Worm (Caenorhabditis elegans) whole organism, L1 larva: ENCODE data around the gene C29E4.15.

ENCODE experiments used
- C16A3.4 ChIP-seq: fragments of 150-350 bp; optimal IDR thresholded peaks from 2 replicates; lab custom pipeline; 2014; ENCODE audit warnings: missing biosample characterization, missing genetic modification characterization
- C34B4.2 ChIP-seq: sonication (generic microtip); optimal IDR thresholded peaks from 2 replicates; lab custom pipeline; 2017; ENCODE audit warnings: mild to moderate bottlenecking, missing genetic modification characterization, missing compliant biosample characterization
- F16B12.6 ChIP-seq: fragments of 150-350 bp; optimal IDR thresholded peaks from 2 replicates; lab custom pipeline; 2014; ENCODE audit warnings: missing biosample characterization, missing genetic modification characterization
- Y116A8C.19 ChIP-seq: sonication (generic microtip); optimal IDR thresholded peaks from 2 replicates; lab custom pipeline; 2016; ENCODE audit warnings: missing compliant biosample characterization, missing genetic modification characterization, borderline replicate concordance
- ama-1 ChIP-seq: fragments of 150-350 bp; optimal IDR thresholded peaks from 2 replicates; lab custom pipeline; 2014
- blmp-1 ChIP-seq: fragments of 150-350 bp; optimal IDR thresholded peaks from 2 replicates; lab custom pipeline; 2014; ENCODE audit warnings: missing biosample characterization, missing genetic modification characterization
- ceh-63 ChIP-seq: fragments of 200-800 bp; sonication (Bioruptor generic); optimal IDR thresholded peaks from 2 replicates; lab custom pipeline; 2018; ENCODE audit warnings: mild to moderate bottlenecking, missing genetic modification characterization, missing compliant biosample characterization
- ceh-8 ChIP-seq: fragments of 200-800 bp; sonication (Bioruptor generic); optimal IDR thresholded peaks from 2 replicates; lab custom pipeline; 2018; ENCODE audit warnings: mild to moderate bottlenecking, missing genetic modification characterization, moderate library complexity, missing compliant biosample characterization
- ceh-82 ChIP-seq, 3 experiments: fragments of 150-350 bp in 1 of 3; sonication (generic microtip) in 2 of 3; optimal IDR thresholded peaks; 2 replicates each; lab custom pipeline; 2014 to 2017; ENCODE audit warnings: missing biosample characterization in 3 of 3, missing genetic modification characterization in 3 of 3
- ceh-88 ChIP-seq: fragments of 200-800 bp; sonication (Bioruptor generic); IDR thresholded peaks from 2 replicates; pipeline ENCODE4 v1.3.6; 2022; ENCODE audit warnings: missing genetic modification characterization, missing compliant biosample characterization
- ceh-90 ChIP-seq: sonication (generic microtip); optimal IDR thresholded peaks from 2 replicates; lab custom pipeline; 2016; ENCODE audit warnings: missing genetic modification characterization, missing compliant biosample characterization
- ces-1 ChIP-seq: fragments of 150-350 bp; optimal IDR thresholded peaks from 2 replicates; lab custom pipeline; 2014; ENCODE audit warnings: missing biosample characterization, missing genetic modification reagents, missing genetic modification characterization
- dpl-1 ChIP-seq, 3 experiments: fragments of 150-350 bp in 2 of 3; sonication (generic microtip) in 1 of 3; optimal IDR thresholded peaks; 2 replicates each; lab custom pipeline; 2014 to 2017; ENCODE audit warnings: missing biosample characterization in 3 of 3, missing genetic modification characterization in 3 of 3, missing genetic modification reagents in 3 of 3
- efl-1 ChIP-seq, 4 experiments: fragments of 150-350 bp; optimal IDR thresholded peaks in 3 of 4; peaks in 1 of 4; 1 replicate in 1 of 4; 2 replicates in 3 of 4; lab custom pipeline; 2014; ENCODE audit warnings: missing biosample characterization in 2 of 4, missing genetic modification characterization in 2 of 4, missing genetic modification reagents in 2 of 4
- egl-27 ChIP-seq, 2 experiments: fragments of 150-350 bp in 1 of 2; sonication (generic microtip); optimal IDR thresholded peaks; 3 replicates each; lab custom pipeline; 2017 to 2018; ENCODE audit warnings: missing biosample characterization in 2 of 2, missing genetic modification characterization in 2 of 2, missing genetic modification reagents in 2 of 2
- elt-2 ChIP-seq: sonication (generic microtip); optimal IDR thresholded peaks from 2 replicates; lab custom pipeline; 2016; ENCODE audit warnings: missing genetic modification characterization, mild to moderate bottlenecking, inconsistent platforms, missing compliant biosample characterization, missing genetic modification reagents
- fkh-4 ChIP-seq: sonication (generic microtip); optimal IDR thresholded peaks from 2 replicates; lab custom pipeline; 2016; ENCODE audit warnings: missing compliant biosample characterization, missing genetic modification characterization, borderline replicate concordance
- fkh-8 ChIP-seq: sonication (generic microtip); optimal IDR thresholded peaks from 2 replicates; lab custom pipeline; 2016; ENCODE audit warnings: mild to moderate bottlenecking, missing genetic modification characterization, missing compliant biosample characterization
- hlh-17 ChIP-seq: fragments of 200-800 bp; sonication (Bioruptor generic); optimal IDR thresholded peaks from 2 replicates; lab custom pipeline; 2018; ENCODE audit warnings: missing genetic modification characterization, mild to moderate bottlenecking, missing compliant biosample characterization, moderate library complexity, borderline replicate concordance
- hpl-2 ChIP-seq: fragments of 150-350 bp; optimal IDR thresholded peaks from 2 replicates; lab custom pipeline; 2014; ENCODE audit warnings: missing biosample characterization, missing genetic modification reagents, missing genetic modification characterization
- jun-1 ChIP-seq: fragments of 150-350 bp; optimal IDR thresholded peaks from 2 replicates; lab custom pipeline; 2014; ENCODE audit warnings: missing biosample characterization, missing genetic modification reagents, missing genetic modification characterization
- lin-13 ChIP-seq: fragments of 150-350 bp; optimal IDR thresholded peaks from 2 replicates; lab custom pipeline; 2014; ENCODE audit warnings: missing biosample characterization, missing genetic modification reagents, missing genetic modification characterization
- lin-15B ChIP-seq: fragments of 150-350 bp; sonication (generic microtip); optimal IDR thresholded peaks from 3 replicates; lab custom pipeline; 2014; ENCODE audit warnings: missing biosample characterization, missing genetic modification characterization
- lin-35 ChIP-seq, 2 experiments: fragments of 150-350 bp; optimal IDR thresholded peaks; 2 replicates each; lab custom pipeline; 2014; ENCODE audit warnings: missing biosample characterization in 2 of 2, missing genetic modification characterization in 2 of 2, missing genetic modification reagents in 2 of 2
- lin-39 ChIP-seq: fragments of 150-350 bp; optimal IDR thresholded peaks from 2 replicates; lab custom pipeline; 2014; ENCODE audit warnings: missing biosample characterization, missing genetic modification reagents, missing genetic modification characterization
- lir-3 ChIP-seq: sonication (generic microtip); optimal IDR thresholded peaks from 2 replicates; lab custom pipeline; 2016; ENCODE audit warnings: mild to moderate bottlenecking, missing genetic modification characterization, moderate library complexity, missing compliant biosample characterization; ENCODE audit not compliant: poor library complexity
- lsy-2 ChIP-seq, 2 experiments: fragments of 150-350 bp; optimal IDR thresholded peaks; 2 replicates each; lab custom pipeline; 2014; ENCODE audit warnings: missing biosample characterization in 2 of 2, missing genetic modification characterization in 2 of 2
- mab-9 ChIP-seq: fragments of 200-800 bp; sonication (Bioruptor generic); IDR thresholded peaks from 2 replicates; pipeline ENCODE4 v1.3.6; 2022; ENCODE audit warnings: missing genetic modification reagents, missing genetic modification characterization, missing compliant biosample characterization
- mdl-1 ChIP-seq, 2 experiments: fragments of 150-350 bp; optimal IDR thresholded peaks; 2 replicates each; lab custom pipeline; 2014 to 2017; ENCODE audit warnings: missing biosample characterization in 2 of 2, missing genetic modification characterization in 2 of 2, inconsistent platforms in 1 of 2
- mep-1 ChIP-seq: fragments of 150-350 bp; optimal IDR thresholded peaks from 2 replicates; lab custom pipeline; 2014; ENCODE audit warnings: missing biosample characterization, missing genetic modification characterization
- nhr-19 ChIP-seq: fragments of 200-800 bp; sonication (Bioruptor generic); conservative IDR thresholded peaks from 2 replicates; pipeline ENCODE4 v1.3.6; 2022; ENCODE audit warnings: missing genetic modification characterization, missing compliant biosample characterization
- nhr-20 ChIP-seq: sonication (generic microtip); optimal IDR thresholded peaks from 2 replicates; lab custom pipeline; 2016; ENCODE audit warnings: mild to moderate bottlenecking, missing genetic modification characterization, missing compliant biosample characterization
- nhr-28 ChIP-seq: fragments of 150-350 bp; optimal IDR thresholded peaks from 2 replicates; lab custom pipeline; 2014; ENCODE audit warnings: missing biosample characterization, missing genetic modification characterization
- nhr-47 ChIP-seq: sonication (generic microtip); optimal IDR thresholded peaks from 2 replicates; lab custom pipeline; 2016; ENCODE audit warnings: mild to moderate bottlenecking, missing genetic modification characterization, moderate library complexity, missing compliant biosample characterization
- nhr-71 ChIP-seq: sonication (generic microtip); optimal IDR thresholded peaks from 2 replicates; lab custom pipeline; 2016; ENCODE audit warnings: mild to moderate bottlenecking, missing genetic modification characterization, moderate library complexity, missing compliant biosample characterization
- nhr-76 ChIP-seq: sonication (generic microtip); optimal IDR thresholded peaks from 2 replicates; lab custom pipeline; 2017; ENCODE audit warnings: missing biosample characterization, missing genetic modification characterization
- nhr-90 ChIP-seq: sonication (generic microtip); optimal IDR thresholded peaks from 2 replicates; lab custom pipeline; 2016; ENCODE audit warnings: mild to moderate bottlenecking, missing genetic modification characterization, missing compliant biosample characterization; ENCODE audit not compliant: poor library complexity
- pag-3 ChIP-seq: sonication (generic microtip); optimal IDR thresholded peaks from 2 replicates; lab custom pipeline; 2017; ENCODE audit warnings: missing genetic modification characterization, mild to moderate bottlenecking, missing compliant biosample characterization, antibody characterized with exemption, borderline replicate concordance; ENCODE audit not compliant: insufficient read depth
- pqm-1 ChIP-seq: sonication (generic microtip); optimal IDR thresholded peaks from 3 replicates; lab custom pipeline; 2017; ENCODE audit warnings: missing biosample characterization, missing genetic modification characterization
- skn-1 ChIP-seq: fragments of 150-350 bp; optimal IDR thresholded peaks from 2 replicates; lab custom pipeline; 2014; ENCODE audit warnings: missing biosample characterization, missing genetic modification characterization
- sox-4 ChIP-seq: sonication (generic microtip); optimal IDR thresholded peaks from 2 replicates; lab custom pipeline; 2016; ENCODE audit warnings: missing genetic modification characterization, missing compliant biosample characterization
- sup-37 ChIP-seq: fragments of 200-800 bp; sonication (Bioruptor generic); optimal IDR thresholded peaks from 2 replicates; lab custom pipeline; 2018; ENCODE audit warnings: mild to moderate bottlenecking, missing genetic modification characterization, missing compliant biosample characterization
- tlp-1 ChIP-seq: fragments of 150-350 bp; optimal IDR thresholded peaks from 2 replicates; lab custom pipeline; 2014; ENCODE audit warnings: missing biosample characterization, missing genetic modification characterization
- unc-130 ChIP-seq: fragments of 150-350 bp; optimal IDR thresholded peaks from 2 replicates; lab custom pipeline; 2017; ENCODE audit warnings: missing biosample characterization, missing genetic modification characterization, inconsistent platforms
- unc-62 ChIP-seq: fragments of 150-350 bp; optimal IDR thresholded peaks from 2 replicates; lab custom pipeline; 2014; ENCODE audit warnings: missing biosample characterization, missing genetic modification reagents, missing genetic modification characterization
- unc-86 ChIP-seq: sonication (generic microtip); optimal IDR thresholded peaks from 2 replicates; lab custom pipeline; 2016; ENCODE audit warnings: missing genetic modification characterization, missing compliant biosample characterization
- unc-98 ChIP-seq: fragments of 200-800 bp; sonication (Bioruptor generic); IDR thresholded peaks from 2 replicates; pipeline ENCODE4 v1.3.6; 2022; ENCODE audit warnings: missing genetic modification characterization, missing compliant biosample characterization
- xbp-1 ChIP-seq: sonication (generic microtip); optimal IDR thresholded peaks from 2 replicates; lab custom pipeline; 2016; ENCODE audit warnings: missing genetic modification characterization, missing compliant biosample characterization
- zip-4 ChIP-seq: fragments of 200-800 bp; sonication (Bioruptor generic); optimal IDR thresholded peaks from 2 replicates; lab custom pipeline; 2018; ENCODE audit warnings: mild to moderate bottlenecking, missing genetic modification characterization, moderate library complexity, missing compliant biosample characterization

Gene C29E4.15

ce11 chrIII:7925968-7926367 is 26.5 kb upstream of the C29E4.15 start:
- TF ChIP-seq ceh-88 (no peak), blmp-1 (peak; percentile 27)

- TF ChIP-seq sup-37 (GFP tag; lab: Kevin White, UChicago), result no peak
- TF ChIP-seq ceh-63 (GFP tag; lab: Kevin White, UChicago), result no peak
- peak; percentile 33 for TF ChIP-seq blmp-1
- TF ChIP-seq nhr-90 (tag; lab: Kevin White, UChicago), result peak; percentile 27
- TF ChIP-seq skn-1 (tag; lab: Kevin White, UChicago), result peak; percentile 24
- peak; percentile 29 for TF ChIP-seq lin-39 (tag; lab: Kevin White, UChicago)
- TF ChIP-seq egl-27 (tag; optimal IDR thresholded peaks at IDR 0.05; lab: Kevin White, UChicago), result no peak
- TF ChIP-seq nhr-71, result peak; percentile 53
- no peak for TF ChIP-seq elt-2 (tag; lab: Kevin White, UChicago)
- TF ChIP-seq ceh-82 (tag; optimal IDR thresholded peaks at IDR 0.05; lab: Kevin White, UChicago), result peak in 1 of 3 experiments; percentile 35
- no peak for TF ChIP-seq ces-1 (GFP tag; lab: Kevin White, UChicago)
- TF ChIP-seq xbp-1 (tag; lab: Kevin White, UChicago), result peak; percentile 39
- no peak for TF ChIP-seq nhr-28 (tag; lab: Kevin White, UChicago)
- TF ChIP-seq nhr-47, result no peak
- peak; percentile 56 to 87 (median 83) for TF ChIP-seq dpl-1 (GFP tag; optimal IDR thresholded peaks at IDR 0.05; lab: Kevin White, UChicago)
- TF ChIP-seq mab-9 (GFP tag; lab: Robert Waterston, UW), result no peak
- peak; percentile 64 to 74 for TF ChIP-seq lsy-2 (tag; optimal IDR thresholded peaks at IDR 0.05; lab: Kevin White, UChicago)
- peak; percentile 18 for TF ChIP-seq lin-15B (tag; lab: Kevin White, UChicago)
- no peak for TF ChIP-seq fkh-4 (tag; lab: Kevin White, UChicago)
- no peak for TF ChIP-seq unc-130 (tag; lab: Kevin White, UChicago)
- no peak for TF ChIP-seq unc-62 (GFP tag; lab: Kevin White, UChicago)
- peak in 1 of 2 experiments; percentile 17 for TF ChIP-seq mdl-1 (tag; optimal IDR thresholded peaks at IDR 0.05; lab: Kevin White, UChicago)
- peak; percentile 15 for TF ChIP-seq unc-86 (tag; lab: Kevin White, UChicago)
- no peak for TF ChIP-seq Y116A8C.19 (tag; lab: Kevin White, UChicago)
- no peak for TF ChIP-seq sox-4
- no peak; the same call in 1 of the 2 replicates for TF ChIP-seq nhr-19
- TF ChIP-seq tlp-1 (tag; lab: Kevin White, UChicago), result no peak
- TF ChIP-seq lin-35 (GFP tag; optimal IDR thresholded peaks at IDR 0.05; lab: Kevin White, UChicago), result peak; percentile 74 to 87
- TF ChIP-seq C16A3.4 (tag; lab: Kevin White, UChicago), result peak; percentile 55
- peak; percentile 44 for TF ChIP-seq F16B12.6 (tag; lab: Kevin White, UChicago)
- no peak for TF ChIP-seq pqm-1 (tag; lab: Kevin White, UChicago)
- TF ChIP-seq nhr-20, result peak; percentile 51
- TF ChIP-seq hpl-2, result no peak
- no peak for TF ChIP-seq zip-4 (GFP tag; lab: Kevin White, UChicago)
- peak; percentile 64 to 81 for TF ChIP-seq efl-1 (optimal IDR thresholded peaks at IDR 0.05; lab: Kevin White, UChicago)
- peak; percentile 83 to 98 for TF ChIP-seq efl-1 (GFP tag; optimal IDR thresholded peaks at IDR 0.05 in 1 of 2; lab: Kevin White, UChicago)
- no peak for TF ChIP-seq fkh-8 (tag; lab: Kevin White, UChicago)
- no peak for TF ChIP-seq nhr-76 (tag; lab: Kevin White, UChicago)
- no peak for TF ChIP-seq C34B4.2 (tag; lab: Kevin White, UChicago)
- TF ChIP-seq ceh-88, result no peak
- no peak for TF ChIP-seq hlh-17 (GFP tag; lab: Kevin White, UChicago)
- TF ChIP-seq ceh-8 (GFP tag; lab: Kevin White, UChicago), result no peak
- TF ChIP-seq pag-3 (tag; lab: Kevin White, UChicago), result no peak
- TF ChIP-seq lin-13, result no peak
- TF ChIP-seq ceh-90 (tag; lab: Kevin White, UChicago), result no peak
- no peak for TF ChIP-seq lir-3 (tag; lab: Kevin White, UChicago)
- peak; percentile 70 for TF ChIP-seq mep-1 (tag; lab: Kevin White, UChicago)
- TF ChIP-seq unc-98 (GFP tag; lab: Robert Waterston, UW), result no peak
- TF ChIP-seq ama-1 (lab: Kevin White, UChicago), result no peak
- TF ChIP-seq jun-1, result no peak
Measured at ce11 chrIII:7928549-7929129, 23.8 kb upstream of the C29E4.15 start, which contains the start of the genes C29E4.13 and npp-15. C29E4.13 (minus strand) TSS chrIII:7928717. npp-15 (plus strand) TSS chrIII:7929043.
